Worm (Caenorhabditis elegans) whole organism, L4 larva: Measurements from ENCODE around the gene str-205.
A peak's percentile ranks its signal among the peaks of the same experiment; 100 is the strongest.
"Not testable (repeated sequence)": the region's sequence is repeated elsewhere in the genome, so short reads cannot be mapped to it uniquely, and the experiment has no call there.

Experiments used
- F49E8.2 ChIP-seq: sonication (generic microtip); optimal IDR thresholded peaks from 2 replicates; lab custom pipeline; 2016; ENCODE audit warnings: missing compliant biosample characterization, mild to moderate bottlenecking, missing genetic modification characterization, borderline replicate concordance
- T26A8.4 ChIP-seq: fragments of 200-800 bp; sonication (Bioruptor generic); IDR thresholded peaks from 2 replicates; pipeline ENCODE4 v1.3.6; 2022; ENCODE audit warnings: missing genetic modification characterization, missing compliant biosample characterization
- aha-1 ChIP-seq: fragments of 150-350 bp; peaks from one replicate; lab custom pipeline; 2014; ENCODE audit warnings: missing biosample characterization, missing genetic modification characterization
- arid-1 ChIP-seq: fragments of 200-800 bp; sonication (Bioruptor generic); conservative IDR thresholded peaks from 2 replicates; pipeline ENCODE4 v1.3.6; 2022; ENCODE audit warnings: missing genetic modification reagents, missing genetic modification characterization, missing compliant biosample characterization
- ceh-28 ChIP-seq: fragments of 150-350 bp; optimal IDR thresholded peaks from 2 replicates; lab custom pipeline; 2014; ENCODE audit warnings: missing biosample characterization, missing genetic modification reagents, missing genetic modification characterization
- ces-1 ChIP-seq: fragments of 150-350 bp; sonication (generic microtip); optimal IDR thresholded peaks from 4 replicates; lab custom pipeline; 2014; ENCODE audit warnings: missing biosample characterization, missing genetic modification reagents, missing genetic modification characterization
- daf-16 ChIP-seq, 3 experiments: sonication (generic microtip); optimal IDR thresholded peaks; 2 replicates each; lab custom pipeline; 2016 to 2017; ENCODE audit warnings: missing genetic modification characterization in 3 of 3, missing genetic modification reagents in 3 of 3, mild to moderate bottlenecking in 2 of 3, missing compliant biosample characterization in 2 of 3, missing biosample characterization in 1 of 3, moderate library complexity in 1 of 3
- dmd-9 ChIP-seq: fragments of 200-800 bp; sonication (Bioruptor generic); IDR thresholded peaks from 2 replicates; pipeline ENCODE4 v1.3.6; 2022; ENCODE audit warnings: missing genetic modification reagents, missing genetic modification characterization, missing compliant biosample characterization
- dve-1 ChIP-seq: sonication (generic microtip); optimal IDR thresholded peaks from 2 replicates; lab custom pipeline; 2017; ENCODE audit warnings: antibody characterized with exemption, mild to moderate bottlenecking, missing genetic modification characterization, missing compliant biosample characterization; ENCODE audit not compliant: insufficient read depth
- hif-1 ChIP-seq, 2 experiments: sonication (generic microtip); optimal IDR thresholded peaks; 2 replicates each; lab custom pipeline; 2016 to 2017; ENCODE audit warnings: missing compliant biosample characterization in 2 of 2, missing genetic modification characterization in 2 of 2, missing genetic modification reagents in 2 of 2, missing genotype in 2 of 2, mild to moderate bottlenecking in 1 of 2
- hlh-11 ChIP-seq: fragments of 200-800 bp; sonication (Bioruptor generic); optimal IDR thresholded peaks from 2 replicates; lab custom pipeline; 2018; ENCODE audit warnings: mild to moderate bottlenecking, missing genetic modification characterization, missing compliant biosample characterization
- lin-13 ChIP-seq: fragments of 150-350 bp; optimal IDR thresholded peaks from 2 replicates; lab custom pipeline; 2014; ENCODE audit warnings: missing biosample characterization, missing genetic modification reagents, missing genetic modification characterization
- lin-29 ChIP-seq: fragments of 200-800 bp; sonication (Bioruptor generic); IDR thresholded peaks from 2 replicates; pipeline ENCODE4 v1.3.6; 2022; ENCODE audit warnings: missing genetic modification reagents, missing genetic modification characterization, missing compliant biosample characterization
- lin-38 ChIP-seq: fragments of 200-800 bp; sonication (Bioruptor generic); IDR thresholded peaks from 2 replicates; pipeline ENCODE4 v1.3.6; 2022; ENCODE audit warnings: missing genetic modification reagents, missing genetic modification characterization, missing compliant biosample characterization
- mdl-1 ChIP-seq, 2 experiments: fragments of 150-350 bp in 1 of 2; sonication (generic microtip) in 1 of 2; optimal IDR thresholded peaks; 2 replicates each; lab custom pipeline; 2014 to 2017; ENCODE audit warnings: missing biosample characterization in 2 of 2, missing genetic modification characterization in 2 of 2
- mdt-29 ChIP-seq: fragments of 200-800 bp; sonication (Bioruptor generic); IDR thresholded peaks from 2 replicates; pipeline ENCODE4 v1.3.6; 2022; ENCODE audit warnings: missing genetic modification reagents, missing genetic modification characterization, missing compliant biosample characterization
- mep-1 ChIP-seq: fragments of 150-350 bp; sonication (generic microtip); optimal IDR thresholded peaks from 3 replicates; lab custom pipeline; 2014; ENCODE audit warnings: missing biosample characterization, missing genetic modification characterization
- nhr-102 ChIP-seq: sonication (generic microtip); optimal IDR thresholded peaks from 2 replicates; lab custom pipeline; 2016; ENCODE audit warnings: mild to moderate bottlenecking, missing genetic modification characterization, moderate library complexity, missing compliant biosample characterization
- nhr-28 ChIP-seq: fragments of 150-350 bp; optimal IDR thresholded peaks from 2 replicates; lab custom pipeline; 2014; ENCODE audit warnings: missing biosample characterization, missing genetic modification characterization
- nhr-42 ChIP-seq: fragments of 200-800 bp; sonication (Bioruptor generic); IDR thresholded peaks from 2 replicates; pipeline ENCODE4 v1.3.6; 2022; ENCODE audit warnings: missing genetic modification characterization, missing compliant biosample characterization
- nhr-48 ChIP-seq: sonication (generic microtip); optimal IDR thresholded peaks from 2 replicates; lab custom pipeline; 2016; ENCODE audit warnings: mild to moderate bottlenecking, missing genetic modification characterization, missing compliant biosample characterization
- nhr-77 ChIP-seq: fragments of 150-350 bp; optimal IDR thresholded peaks from 2 replicates; lab custom pipeline; 2014; ENCODE audit warnings: missing biosample characterization, missing genetic modification characterization
- pha-4 ChIP-seq, 2 experiments: fragments of 150-350 bp in 1 of 2; fragments of 200-800 bp in 1 of 2; sonication (Bioruptor generic) in 1 of 2; IDR thresholded peaks in 1 of 2; optimal IDR thresholded peaks in 1 of 2; 2 replicates each; pipeline versions ENCODE4 v1.3.6 to Lab custom; 2014 to 2022; ENCODE audit warnings: missing genetic modification characterization in 2 of 2, missing genetic modification reagents in 2 of 2, missing biosample characterization in 1 of 2, missing compliant biosample characterization in 1 of 2
- set-16 ChIP-seq: fragments of 200-800 bp; sonication (Bioruptor generic); IDR thresholded peaks from 2 replicates; pipeline ENCODE4 v1.3.6; 2022; ENCODE audit warnings: missing genetic modification reagents, missing genetic modification characterization, missing compliant biosample characterization
- unc-130 ChIP-seq: sonication (generic microtip); optimal IDR thresholded peaks from 2 replicates; lab custom pipeline; 2016; ENCODE audit warnings: missing genetic modification reagents, missing genetic modification characterization, missing compliant biosample characterization
- unc-62 ChIP-seq, 3 experiments: fragments of 150-350 bp in 1 of 3; sonication (generic microtip); optimal IDR thresholded peaks in 2 of 3; peaks in 1 of 3; 1 replicate in 1 of 3; 2 replicates in 2 of 3; lab custom pipeline; 2014 to 2017; ENCODE audit warnings: missing biosample characterization in 3 of 3, missing genetic modification characterization in 3 of 3, missing genetic modification reagents in 3 of 3, missing genotype in 1 of 3
- ztf-11 ChIP-seq: fragments of 150-350 bp; optimal IDR thresholded peaks from 2 replicates; lab custom pipeline; 2014; ENCODE audit warnings: missing biosample characterization, missing genetic modification characterization

The str-205 gene

DNA sequence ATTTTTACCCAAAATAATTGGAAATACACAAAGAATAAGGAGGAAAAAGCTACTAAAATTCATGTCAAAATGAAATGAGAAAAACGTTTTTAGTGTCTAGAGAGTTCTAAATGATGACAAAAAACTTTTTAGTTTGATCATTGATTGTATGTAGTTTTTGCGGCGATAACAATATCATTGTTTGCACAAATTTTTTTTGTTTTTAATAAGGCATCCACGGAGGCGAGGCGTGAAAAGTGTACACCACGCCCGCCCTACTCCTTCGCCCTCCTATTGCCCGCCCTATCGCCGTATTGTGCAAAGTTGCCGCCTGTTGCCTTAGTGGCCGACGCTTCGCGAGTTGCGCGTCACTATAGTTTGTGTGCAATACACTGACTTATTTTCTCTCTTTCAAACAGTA lies 29.7 kb downstream of the str-205 start, which contains the start of gene ugt-10:
Gene ugt-10, minus strand, starts transcription at position 101 of the 400 bp plus-strand sequence.
- TF ChIP-seq unc-62 (GFP tag; optimal IDR thresholded peaks at IDR 0.05 in 1 of 2; lab: Kevin White, UChicago) = peak in 1 of 2 experiments; percentile 75
- TF ChIP-seq unc-62 (tag; optimal IDR thresholded peaks at IDR 0.05; lab: Kevin White, UChicago) = not testable (repeated sequence)

- TF ChIP-seq lin-38 (GFP tag; lab: Robert Waterston, UW) (no peak), unc-62 (GFP tag; optimal IDR thresholded peaks at IDR 0.05 in 1 of 2; lab: Kevin White, UChicago) (peak in 1 of 2 experiments; percentile 84), unc-62 (tag; optimal IDR thresholded peaks at IDR 0.05; lab: Kevin White, UChicago) (no peak), mdl-1 (tag; optimal IDR thresholded peaks at IDR 0.05; lab: Kevin White, UChicago) (no peak), nhr-77 (tag; lab: Kevin White, UChicago) (peak; percentile 53), ztf-11 (tag; lab: Kevin White, UChicago) (no peak), F49E8.2 (tag; lab: Kevin White, UChicago) (no peak), nhr-42 (GFP tag; lab: Robert Waterston, UW) (no peak), lin-13 (GFP tag; lab: Kevin White, UChicago) (no peak), unc-130 (GFP tag; lab: Kevin White, UChicago) (no peak), mdt-29 (GFP tag; lab: Robert Waterston, UW) (no peak), daf-16 (GFP tag; optimal IDR thresholded peaks at IDR 0.05; lab: Kevin White, UChicago) (no peak), daf-16 (tag; optimal IDR thresholded peaks at IDR 0.05; lab: Kevin White, UChicago) (peak; percentile 17), hif-1 (tag; optimal IDR thresholded peaks at IDR 0.05; lab: Kevin White, UChicago) (no peak), nhr-28 (tag; lab: Kevin White, UChicago) (peak; percentile 99), set-16 (GFP tag; lab: Robert Waterston, UW) (no peak)
Measured at ce11 chrV:4895744-4896143, 34.0 kb downstream of the str-205 start, which contains the start of gene ugt-9. ugt-9 (plus strand) TSS chrV:4896048.

DNA sequence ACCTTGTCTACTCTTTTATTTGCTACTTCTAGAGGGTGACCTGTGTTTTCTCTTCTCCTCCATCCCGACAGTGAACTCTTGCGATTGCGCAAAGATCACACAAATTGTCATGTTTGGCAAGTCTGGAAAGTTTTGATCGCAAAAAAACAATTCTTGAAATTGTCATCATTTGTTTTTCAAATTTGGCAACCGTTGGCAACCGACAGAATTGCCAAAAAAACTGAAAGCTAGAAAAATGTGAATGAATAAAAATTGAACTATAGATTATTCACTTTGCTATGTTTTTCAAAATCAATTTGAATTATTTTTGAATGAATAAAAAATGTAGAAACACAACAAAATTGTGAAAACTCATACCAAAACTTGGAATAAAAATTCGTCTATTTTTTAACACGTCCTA lies 34.8 kb downstream of the str-205 start, which contains the start of gene ugt-11:
Gene ugt-11, minus strand, starts transcription at position 101 of the 400 bp plus-strand sequence.
- TF ChIP-seq ces-1 (no peak), dve-1 (no peak), arid-1 (no peak), pha-4 (GFP tag; IDR thresholded peaks at IDR 0.05; lab: Robert Waterston, UW) (no peak), pha-4 (tag; optimal IDR thresholded peaks at IDR 0.05; lab: Kevin White, UChicago) (no peak), hlh-11 (tag; lab: Kevin White, UChicago) (no peak), mep-1 (tag; lab: Kevin White, UChicago) (no peak), aha-1 (tag; lab: Kevin White, UChicago) (peak; percentile 21), nhr-102 (tag; lab: Kevin White, UChicago) (no peak), ceh-28 (no peak)

DNA sequence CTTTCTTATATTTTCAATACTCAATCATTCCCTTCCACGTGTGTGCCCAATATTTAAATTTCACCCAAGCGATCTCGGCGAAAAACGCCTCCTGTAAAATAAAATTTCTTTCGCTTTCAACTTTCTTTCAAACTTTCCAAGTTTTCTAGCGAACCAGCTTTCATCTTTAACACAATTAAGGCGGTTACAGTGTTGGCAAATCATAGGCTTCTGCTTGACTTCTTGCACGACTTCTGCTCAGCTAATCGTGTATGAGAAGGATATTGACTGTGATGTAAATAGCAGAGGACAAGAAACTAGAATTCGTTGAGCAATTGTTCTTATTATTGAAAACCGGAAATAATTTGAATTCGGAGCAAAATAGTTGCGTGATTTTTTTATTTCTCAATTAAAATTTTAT lies 38.4 kb downstream of the str-205 start:
- peak; percentile 60 for TF ChIP-seq lin-38 (GFP tag; lab: Robert Waterston, UW)
- TF ChIP-seq dmd-9 (GFP tag; lab: Robert Waterston, UW) = no peak
- TF ChIP-seq nhr-48 = no peak
- TF ChIP-seq mdt-29 (GFP tag; lab: Robert Waterston, UW) = no peak
- peak; percentile 30 for TF ChIP-seq F49E8.2 (tag; lab: Kevin White, UChicago)
- no peak for TF ChIP-seq T26A8.4 (GFP tag; lab: Robert Waterston, UW)
- TF ChIP-seq hif-1 (tag; optimal IDR thresholded peaks at IDR 0.05; lab: Kevin White, UChicago) = no peak
- TF ChIP-seq lin-29 (GFP tag; lab: Robert Waterston, UW) = no peak
- TF ChIP-seq unc-130 (GFP tag; lab: Kevin White, UChicago) = peak; percentile 26
- TF ChIP-seq, all 104 proteins: peak for 3

DNA sequence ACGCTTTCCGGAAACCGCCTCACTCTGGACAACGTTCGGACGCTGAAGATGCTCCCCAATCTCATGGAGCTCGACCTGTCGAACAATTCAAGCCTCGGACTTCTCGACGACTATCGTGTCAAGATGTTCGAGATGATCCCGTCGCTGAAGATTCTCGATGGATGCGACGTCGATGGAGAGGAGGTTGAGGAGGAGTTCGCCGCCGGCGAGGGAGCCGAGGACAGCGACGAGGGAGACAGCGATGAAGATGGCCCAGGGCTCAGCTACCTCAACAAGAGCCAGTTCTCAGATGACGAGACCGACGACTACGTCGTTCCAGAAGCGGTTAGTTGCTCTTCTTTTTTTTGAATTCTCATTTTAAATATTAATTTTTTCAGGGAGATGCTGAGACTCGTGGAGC lies 39.0 kb downstream of the str-205 start:
- TF ChIP-seq set-16 (GFP tag; lab: Robert Waterston, UW) (peak; percentile 86), dmd-9 (GFP tag; lab: Robert Waterston, UW) (no peak)
